Worm (Caenorhabditis elegans) whole organism, L2 larva: ENCODE data around the gene C04E12.2.

Experiments used
- ZK546.5 ChIP-seq: sonication (generic microtip); optimal IDR thresholded peaks from 2 replicates; lab custom pipeline; 2017; ENCODE audit warnings: missing biosample characterization, missing genetic modification characterization
- ama-1 ChIP-seq: fragments of 150-350 bp; optimal IDR thresholded peaks from 2 replicates; lab custom pipeline; 2018; ENCODE audit warnings: inconsistent platforms
- elt-3 ChIP-seq: sonication (generic microtip); optimal IDR thresholded peaks from 2 replicates; lab custom pipeline; 2017; ENCODE audit warnings: missing biosample characterization, missing genetic modification characterization
- mdl-1 ChIP-seq, 2 experiments: fragments of 150-350 bp in 1 of 2; sonication (generic microtip) in 1 of 2; optimal IDR thresholded peaks; 2 replicates each; lab custom pipeline; 2017; ENCODE audit warnings: missing biosample characterization in 2 of 2, missing genetic modification characterization in 2 of 2
- nhr-10 ChIP-seq: sonication (generic microtip); optimal IDR thresholded peaks from 2 replicates; lab custom pipeline; 2017; ENCODE audit warnings: missing biosample characterization, missing genetic modification characterization
- nhr-11 ChIP-seq: fragments of 150-350 bp; optimal IDR thresholded peaks from 2 replicates; lab custom pipeline; 2014; ENCODE audit warnings: missing biosample characterization, missing genetic modification characterization
- snpc-4 ChIP-seq: fragments of 150-350 bp; optimal IDR thresholded peaks from 2 replicates; lab custom pipeline; 2014; ENCODE audit warnings: missing biosample characterization, missing genetic modification characterization
- unc-55 ChIP-seq: fragments of 150-350 bp; sonication (generic microtip); optimal IDR thresholded peaks from 3 replicates; lab custom pipeline; 2014; ENCODE audit warnings: missing biosample characterization, missing genetic modification reagents, missing genetic modification characterization
- unc-62 ChIP-seq: fragments of 150-350 bp; optimal IDR thresholded peaks from 2 replicates; lab custom pipeline; 2014; ENCODE audit warnings: missing biosample characterization, missing genetic modification reagents, missing genetic modification characterization

- TF ChIP-seq snpc-4 = no peak
- no peak for TF ChIP-seq unc-55 (GFP tag; lab: Kevin White, UChicago)
- TF ChIP-seq mdl-1 (tag; optimal IDR thresholded peaks at IDR 0.05; lab: Kevin White, UChicago) = no peak
- TF ChIP-seq ZK546.5 (tag; lab: Kevin White, UChicago) = no peak
- TF ChIP-seq nhr-10 (tag; lab: Kevin White, UChicago) = no peak
- TF ChIP-seq nhr-11 (tag; lab: Kevin White, UChicago) = no peak
- TF ChIP-seq unc-62 (GFP tag; lab: Kevin White, UChicago) = no peak
- TF ChIP-seq ama-1 (lab: Kevin White, UChicago) = no peak
- TF ChIP-seq elt-3 = no peak
Observed at ce11 chrV:3349877-3350276, 18.0 kb upstream of the C04E12.2 start, which contains the start of gene C17B7.15.
